Worm (Caenorhabditis elegans) whole organism, L2 larva: ENCODE data around the gene M7.12.

Source experiments
- F13H6.1 ChIP-seq: sonication (generic microtip); optimal IDR thresholded peaks from 2 replicates; lab custom pipeline; 2016; ENCODE audit warnings: missing genetic modification characterization, missing compliant biosample characterization
- lsy-2 ChIP-seq, 2 experiments: fragments of 150-350 bp in 1 of 2; sonication (generic microtip) in 1 of 2; optimal IDR thresholded peaks; 2 replicates each; lab custom pipeline; 2014 to 2017; ENCODE audit warnings: missing biosample characterization in 2 of 2, missing genetic modification characterization in 2 of 2
- nhr-12 ChIP-seq: fragments of 150-350 bp; optimal IDR thresholded peaks from 2 replicates; lab custom pipeline; 2014; ENCODE audit warnings: missing biosample characterization, missing genetic modification characterization
- nhr-237 ChIP-seq: fragments of 150-350 bp; optimal IDR thresholded peaks from 2 replicates; lab custom pipeline; 2014; ENCODE audit warnings: missing biosample characterization, missing genetic modification characterization
- nhr-77 ChIP-seq: fragments of 150-350 bp; optimal IDR thresholded peaks from 2 replicates; lab custom pipeline; 2014; ENCODE audit warnings: missing biosample characterization, missing genetic modification characterization
- unc-62 ChIP-seq: fragments of 150-350 bp; optimal IDR thresholded peaks from 2 replicates; lab custom pipeline; 2014; ENCODE audit warnings: missing biosample characterization, missing genetic modification reagents, missing genetic modification characterization
- zag-1 ChIP-seq: fragments of 150-350 bp; optimal IDR thresholded peaks from 2 replicates; lab custom pipeline; 2014; ENCODE audit warnings: missing biosample characterization, missing genetic modification characterization

DNA sequence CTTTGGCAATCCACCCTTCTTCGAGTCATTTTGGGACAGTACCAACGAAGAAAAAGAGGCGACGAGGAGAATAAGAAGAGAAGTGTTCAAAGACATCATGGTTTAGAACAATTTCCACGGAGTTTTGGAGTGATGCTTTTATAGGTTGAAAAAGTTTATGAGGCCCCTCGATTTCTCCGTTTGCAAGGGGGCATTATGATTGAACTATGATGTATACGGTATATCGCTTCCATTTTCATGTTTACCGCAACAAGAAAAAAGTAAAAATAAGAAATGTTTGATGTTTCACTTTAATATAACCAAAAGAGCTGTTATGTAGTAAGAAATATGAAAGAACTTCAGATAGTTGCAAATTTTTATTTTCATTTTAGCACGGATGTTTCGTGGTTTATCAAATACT lies 3.6 kb upstream of the M7.12 start, which contains the start of gene srlf-18:
- TF ChIP-seq nhr-237 (tag; lab: Kevin White, UChicago) = no peak
- TF ChIP-seq unc-62 (GFP tag; lab: Kevin White, UChicago) = no peak
- TF ChIP-seq lsy-2 (tag; optimal IDR thresholded peaks at IDR 0.05; lab: Kevin White, UChicago) = no peak
- TF ChIP-seq nhr-12 (tag; lab: Kevin White, UChicago) = no peak
- TF ChIP-seq zag-1 (tag; lab: Kevin White, UChicago) = no peak
- no peak for TF ChIP-seq F13H6.1 (tag; lab: Kevin White, UChicago)
- TF ChIP-seq nhr-77 (tag; lab: Kevin White, UChicago) = no peak
